Fruit fly (Drosophila melanogaster) whole organism: Measurements from ENCODE around the gene CG4669.

Experiments
- CG8478 ChIP-seq: fragments of >200 bp; optimal IDR thresholded peaks from 2 replicates; lab custom pipeline; 2018; ENCODE audit warnings: inconsistent platforms
- Dll ChIP-seq: fragments of >200 bp; optimal IDR thresholded peaks from 2 replicates; lab custom pipeline; 2017
- EcR ChIP-seq, 2 experiments: fragments of >200 bp; optimal IDR thresholded peaks; 2 replicates each; lab custom pipeline; 2017; ENCODE audit warnings: missing biosample characterization in 2 of 2, missing genetic modification characterization in 2 of 2, missing genetic modification reagents in 2 of 2

dm6 chr3L:5201767-5202166 is 32.5 kb upstream of the CG4669 start:
- TF ChIP-seq CG8478 (lab: Kevin White, UChicago) (no peak), Dll (no peak), EcR (GFP tag; optimal IDR thresholded peaks at IDR 0.05; lab: Kevin White, UChicago) (no peak)
